Fruit fly (Drosophila melanogaster) whole organism, prepupa: ENCODE data around the gene Ir62a.
A peak's percentile ranks its signal among the peaks of the same experiment; 100 is the strongest.

Experiments used
- CG10669 ChIP-seq: fragments of 200-800 bp; sonication (Bioruptor generic); optimal IDR thresholded peaks from 3 replicates; lab custom pipeline; 2018; ENCODE audit warnings: missing biosample characterization, mild to moderate bottlenecking, missing genetic modification characterization, moderate library complexity
- CG11294 ChIP-seq: fragments of 200-800 bp; sonication (Bioruptor generic); IDR thresholded peaks from 2 replicates; pipeline ENCODE4 v1.3.6; 2022; ENCODE audit warnings: missing biosample characterization, missing genetic modification characterization
- CG11762 ChIP-seq: fragments of 200-800 bp; sonication (Bioruptor generic); optimal IDR thresholded peaks from 3 replicates; lab custom pipeline; 2016; ENCODE audit warnings: missing biosample characterization, missing genetic modification characterization; ENCODE audit not compliant: insufficient read depth
- CG11902 ChIP-seq: fragments of 200-800 bp; sonication (Bioruptor generic); optimal IDR thresholded peaks from 3 replicates; lab custom pipeline; 2016; ENCODE audit warnings: missing biosample characterization, missing genetic modification characterization
- CG15336 ChIP-seq: fragments of 200-800 bp; sonication (Bioruptor generic); IDR thresholded peaks from 2 replicates; pipeline ENCODE4 v1.3.6; 2022; ENCODE audit warnings: missing biosample characterization, missing genetic modification characterization
- CG1621 ChIP-seq: fragments of 200-800 bp; sonication (Bioruptor generic); optimal IDR thresholded peaks from 3 replicates; lab custom pipeline; 2018; ENCODE audit warnings: missing biosample characterization, mild to moderate bottlenecking, missing genetic modification characterization
- CG16779 ChIP-seq: fragments of 200-800 bp; sonication (Bioruptor generic); optimal IDR thresholded peaks from 3 replicates; lab custom pipeline; 2017; ENCODE audit warnings: missing biosample characterization, mild to moderate bottlenecking, missing genetic modification characterization
- CG3032 ChIP-seq: fragments of 200-800 bp; optimal IDR thresholded peaks from 2 replicates; lab custom pipeline; 2019; ENCODE audit warnings: missing biosample characterization, mild to moderate bottlenecking, missing genetic modification characterization, moderate library complexity
- CG32006 ChIP-seq: fragments of 200-800 bp; sonication (Bioruptor generic); optimal IDR thresholded peaks from 3 replicates; lab custom pipeline; 2017; ENCODE audit warnings: missing biosample characterization, mild to moderate bottlenecking, missing genetic modification characterization
- CG3919 ChIP-seq: fragments of 200-800 bp; sonication (Bioruptor generic); optimal IDR thresholded peaks from 3 replicates; lab custom pipeline; 2016; ENCODE audit warnings: missing biosample characterization, missing genetic modification characterization
- CG4318 ChIP-seq: fragments of 200-800 bp; sonication (Bioruptor generic); optimal IDR thresholded peaks from 3 replicates; lab custom pipeline; 2017; ENCODE audit warnings: missing biosample characterization, mild to moderate bottlenecking, missing genetic modification characterization
- CG6163 ChIP-seq: fragments of 200-800 bp; sonication (Bioruptor generic); IDR thresholded peaks from 3 replicates; pipeline ENCODE4 v1.3.6; 2022; ENCODE audit warnings: missing biosample characterization, missing genetic modification characterization
- CG6276 ChIP-seq: fragments of 200-800 bp; sonication (Bioruptor generic); optimal IDR thresholded peaks from 2 replicates; lab custom pipeline; 2017; ENCODE audit warnings: missing biosample characterization, mild to moderate bottlenecking, missing genetic modification characterization
- CG6792 ChIP-seq: fragments of 200-800 bp; sonication (Bioruptor generic); optimal IDR thresholded peaks from 3 replicates; lab custom pipeline; 2016; ENCODE audit warnings: missing biosample characterization, missing genetic modification characterization
- CG6808 ChIP-seq: fragments of 200-800 bp; sonication (Bioruptor generic); optimal IDR thresholded peaks from 3 replicates; lab custom pipeline; 2017; ENCODE audit warnings: missing biosample characterization, missing genetic modification characterization, mild to moderate bottlenecking, moderate library complexity, missing genetic modification reagents
- CG6854 ChIP-seq: fragments of 200-800 bp; sonication (Bioruptor generic); optimal IDR thresholded peaks from 2 replicates; lab custom pipeline; 2017; ENCODE audit warnings: missing biosample characterization, mild to moderate bottlenecking, missing genetic modification characterization
- CG7368 ChIP-seq: fragments of 200-800 bp; sonication (Bioruptor generic); optimal IDR thresholded peaks from 3 replicates; lab custom pipeline; 2016; ENCODE audit warnings: missing biosample characterization, missing genetic modification characterization
- CG9139 ChIP-seq: fragments of 200-800 bp; sonication (Bioruptor generic); optimal IDR thresholded peaks from 3 replicates; lab custom pipeline; 2017; ENCODE audit warnings: missing biosample characterization, mild to moderate bottlenecking, missing genetic modification characterization
- Eip75B ChIP-seq: fragments of 200-800 bp; sonication (Bioruptor generic); optimal IDR thresholded peaks from 3 replicates; lab custom pipeline; 2016; ENCODE audit warnings: missing biosample characterization, missing genetic modification characterization
- Eip78C ChIP-seq: fragments of 200-800 bp; sonication (Bioruptor generic); peaks from one replicate; lab custom pipeline; 2016; ENCODE audit warnings: missing biosample characterization, missing genetic modification characterization
- Eip93F ChIP-seq: fragments of 200-800 bp; sonication (Bioruptor generic); optimal IDR thresholded peaks from 2 replicates; lab custom pipeline; 2016; ENCODE audit warnings: missing biosample characterization, mild to moderate bottlenecking, missing genetic modification characterization
- Gug ChIP-seq: fragments of 200-800 bp; sonication (Bioruptor generic); IDR thresholded peaks from 2 replicates; pipeline ENCODE4 v1.3.6; 2022; ENCODE audit warnings: missing biosample characterization, missing genetic modification characterization
- Hr38 ChIP-seq: sonication (Bioruptor generic); optimal IDR thresholded peaks from 2 replicates; lab custom pipeline; 2016; ENCODE audit warnings: missing biosample characterization, missing genetic modification characterization
- Lpt ChIP-seq: fragments of 200-800 bp; sonication (Bioruptor generic); optimal IDR thresholded peaks from 3 replicates; lab custom pipeline; 2016; ENCODE audit warnings: missing biosample characterization, missing genetic modification characterization
- Met ChIP-seq: fragments of 200-800 bp; sonication (Bioruptor generic); optimal IDR thresholded peaks from 3 replicates; lab custom pipeline; 2016; ENCODE audit warnings: missing biosample characterization, missing genetic modification characterization
- OdsH ChIP-seq: fragments of 200-800 bp; sonication (Bioruptor generic); optimal IDR thresholded peaks from 3 replicates; lab custom pipeline; 2016; ENCODE audit warnings: missing biosample characterization, missing genetic modification characterization
- Sox14 ChIP-seq: fragments of 200-800 bp; sonication (Bioruptor generic); optimal IDR thresholded peaks from 3 replicates; lab custom pipeline; 2016; ENCODE audit warnings: missing biosample characterization, missing genetic modification characterization
- eg ChIP-seq: fragments of 200-800 bp; sonication (Bioruptor generic); IDR thresholded peaks from 3 replicates; pipeline ENCODE4 v1.3.6; 2022; ENCODE audit warnings: missing biosample characterization, missing genetic modification characterization
- esn ChIP-seq: fragments of 200-800 bp; sonication (Bioruptor generic); optimal IDR thresholded peaks from 2 replicates; lab custom pipeline; 2016; ENCODE audit warnings: missing biosample characterization, mild to moderate bottlenecking, missing genetic modification characterization, moderate library complexity
- fd59A ChIP-seq: fragments of 200-800 bp; sonication (Bioruptor generic); optimal IDR thresholded peaks from 2 replicates; lab custom pipeline; 2017; ENCODE audit warnings: missing biosample characterization, mild to moderate bottlenecking, missing genetic modification characterization, missing genetic modification reagents
- fd85E ChIP-seq: fragments of 200-800 bp; sonication (Bioruptor generic); optimal IDR thresholded peaks from 3 replicates; lab custom pipeline; 2016; ENCODE audit warnings: missing biosample characterization, missing genetic modification characterization
- fkh ChIP-seq: fragments of 200-800 bp; sonication (Bioruptor generic); optimal IDR thresholded peaks from 3 replicates; lab custom pipeline; 2017; ENCODE audit warnings: missing biosample characterization, mild to moderate bottlenecking, missing genetic modification characterization, moderate library complexity
- lz ChIP-seq: fragments of 200-800 bp; sonication (Bioruptor generic); optimal IDR thresholded peaks from 3 replicates; lab custom pipeline; 2016; ENCODE audit warnings: missing biosample characterization, missing genetic modification characterization
- net ChIP-seq: fragments of 200-800 bp; sonication (Bioruptor generic); optimal IDR thresholded peaks from 3 replicates; lab custom pipeline; 2016; ENCODE audit warnings: missing biosample characterization, missing genetic modification characterization
- pdm3 ChIP-seq: fragments of 200-800 bp; sonication (Bioruptor generic); optimal IDR thresholded peaks from 3 replicates; lab custom pipeline; 2016; ENCODE audit warnings: missing biosample characterization, missing genetic modification characterization
- spab ChIP-seq: fragments of 200-800 bp; sonication (Bioruptor generic); optimal IDR thresholded peaks from 2 replicates; lab custom pipeline; 2017; ENCODE audit warnings: missing biosample characterization, mild to moderate bottlenecking, missing genetic modification characterization, missing genetic modification reagents
- ss ChIP-seq, 2 experiments: fragments of 200-800 bp; sonication (Bioruptor generic); optimal IDR thresholded peaks; 2 replicates in 1 of 2; 3 replicates in 1 of 2; lab custom pipeline; 2017 to 2018; ENCODE audit warnings: mild to moderate bottlenecking in 2 of 2, missing biosample characterization in 2 of 2, missing genetic modification characterization in 2 of 2, moderate library complexity in 1 of 2
- svp ChIP-seq: fragments of 200-800 bp; sonication (Bioruptor generic); peaks from one replicate; lab custom pipeline; 2016; ENCODE audit warnings: missing biosample characterization, missing genetic modification characterization
- topi ChIP-seq: fragments of 200-800 bp; sonication (Bioruptor generic); optimal IDR thresholded peaks from 3 replicates; lab custom pipeline; 2016; ENCODE audit warnings: missing biosample characterization, missing genetic modification characterization
- vri ChIP-seq: fragments of 200-800 bp; sonication (Bioruptor generic); optimal IDR thresholded peaks from 3 replicates; lab custom pipeline; 2016; ENCODE audit warnings: missing biosample characterization, mild to moderate bottlenecking, missing genetic modification characterization

Ir62a gene

dm6 chr3L:1546349-1547116, 15.5 kb upstream of the Ir62a start:
- TF ChIP-seq CG11902 (no peak), CG6854 (peak; percentile 71), CG15336 (GFP tag; lab: Robert Waterston, UW) (no peak), lz (GFP tag; lab: Kevin White, UChicago) (no peak), CG9139 (peak; percentile 8), CG32006 (GFP tag; lab: Kevin White, UChicago) (no peak), CG3032 (tag; lab: Kevin White, UChicago) (no peak), CG6808 (GFP tag; lab: Kevin White, UChicago) (peak; percentile 12), Eip75B (GFP tag; lab: Kevin White, UChicago) (peak; percentile 36), Eip93F (GFP tag; lab: Kevin White, UChicago) (no peak), svp (GFP tag; lab: Kevin White, UChicago) (no peak), CG10669 (GFP tag; lab: Kevin White, UChicago) (no peak), CG7368 (GFP tag; lab: Kevin White, UChicago) (no peak), CG16779 (tag; lab: Kevin White, UChicago) (peak; percentile 18), CG6163 (GFP tag; lab: Robert Waterston, UW) (0 out of 3 replicates have a peak, but pooled peaks have one; percentile 10), ss (GFP tag; optimal IDR thresholded peaks at IDR 0.05; lab: Kevin White, UChicago) (peak; percentile 36 to 70), Sox14 (GFP tag; lab: Kevin White, UChicago) (no peak), fd59A (GFP tag; lab: Kevin White, UChicago) (no peak), spab (GFP tag; lab: Kevin White, UChicago) (peak; percentile 25), pdm3 (GFP tag; lab: Kevin White, UChicago) (no peak), net (GFP tag; lab: Kevin White, UChicago) (no peak), fkh (GFP tag; lab: Kevin White, UChicago) (peak; percentile 50), CG6792 (no peak), OdsH (GFP tag; lab: Kevin White, UChicago) (no peak), CG3919 (no peak), Lpt (GFP tag; lab: Kevin White, UChicago) (no peak), topi (no peak), CG4318 (GFP tag; lab: Kevin White, UChicago) (no peak), CG1621 (no peak), esn (GFP tag; lab: Kevin White, UChicago) (no peak), CG6276 (GFP tag; lab: Kevin White, UChicago) (peak; percentile 54), vri (GFP tag; lab: Kevin White, UChicago) (peak; percentile 98), eg (GFP tag; lab: Robert Waterston, UW) (0 out of 3 replicates have a peak, but pooled peaks have one; percentile 10), fd85E (GFP tag; lab: Kevin White, UChicago) (no peak), CG11762 (GFP tag; lab: Kevin White, UChicago) (peak; percentile 5), Gug (GFP tag; lab: Robert Waterston, UW) (no peak), Met (no peak), Eip78C (peak; percentile 69), Hr38 (GFP tag; lab: Kevin White, UChicago) (no peak), CG11294 (GFP tag; lab: Robert Waterston, UW) (no peak)
